Fruit fly (Drosophila melanogaster): Measurements from ENCODE around the gene CG17207.

CG17207 gene

dm6 chr3R:12435948-12436347 lies 3.0 kb downstream of the CG17207 start, which contains the start of gene Desat2:
TSS of gene Desat2 (plus strand) at chr3R:12436248.
- no peak for TF ChIP-seq gl (tag; optimal IDR thresholded peaks at IDR 0.05)
- no peak for TF ChIP-seq CG12605 (GFP tag; IDR thresholded peaks at IDR 0.05)
- TF ChIP-seq Pif1A (GFP tag; optimal IDR thresholded peaks at IDR 0.05), result no peak
- no peak for TF ChIP-seq fd96Ca (GFP tag; IDR thresholded peaks at IDR 0.05)
- no peak for TF ChIP-seq Snoo (tag; optimal IDR thresholded peaks at IDR 0.05)
- no peak for TF ChIP-seq CG14655 (GFP tag; optimal IDR thresholded peaks at IDR 0.05)
- no peak for TF ChIP-seq CG15710 (tag; optimal IDR thresholded peaks at IDR 0.05)
- no peak for TF ChIP-seq EcR (GFP tag; optimal IDR thresholded peaks at IDR 0.05)
- TF ChIP-seq CG34367 (tag; optimal IDR thresholded peaks at IDR 0.05), result no peak
- no peak for TF ChIP-seq CG8159 (tag; optimal IDR thresholded peaks at IDR 0.05)
- TF ChIP-seq Pif1B (GFP tag; optimal IDR thresholded peaks at IDR 0.05), result no peak
- TF ChIP-seq CG17806 (tag; optimal IDR thresholded peaks at IDR 0.05), result no peak
- no peak for TF ChIP-seq Ets98B (GFP tag; IDR thresholded peaks at IDR 0.05)
- no peak for TF ChIP-seq CG4496 (GFP tag; IDR thresholded peaks at IDR 0.05)
- TF ChIP-seq CG8301 (tag; optimal IDR thresholded peaks at IDR 0.05), result no peak

dm6 chr3R:12433764-12434163 lies 5.2 kb downstream of the CG17207 start, which contains the start of the genes Aos1 and Srlp:
TSS of gene Aos1 (minus strand) at chr3R:12433822.
TSS of gene Srlp (plus strand) at chr3R:12434098.
- TF ChIP-seq CG8159 (tag; optimal IDR thresholded peaks at IDR 0.05) (no peak), CG32121 (GFP tag; IDR thresholded peaks at IDR 0.05) (0 out of 2 replicates have a peak, but pooled peaks have one; percentile 29), CG12605 (GFP tag; IDR thresholded peaks at IDR 0.05) (no peak), CG14655 (GFP tag; optimal IDR thresholded peaks at IDR 0.05) (no peak), CG4496 (GFP tag; IDR thresholded peaks at IDR 0.05) (no peak), CG8301 (tag; optimal IDR thresholded peaks at IDR 0.05) (no peak), CG15710 (tag; optimal IDR thresholded peaks at IDR 0.05) (peak; percentile 63), CG9948 (tag; optimal IDR thresholded peaks at IDR 0.05) (peak; percentile 41), rn (GFP tag; IDR thresholded peaks at IDR 0.05) (no peak), CG17806 (tag; optimal IDR thresholded peaks at IDR 0.05) (peak; percentile 35), Pif1B (GFP tag; optimal IDR thresholded peaks at IDR 0.05) (no peak), fd96Ca (GFP tag; IDR thresholded peaks at IDR 0.05) (no peak), D1 (tag; optimal IDR thresholded peaks at IDR 0.05) (no peak), EcR (GFP tag; optimal IDR thresholded peaks at IDR 0.05) (no peak), Snoo (tag; optimal IDR thresholded peaks at IDR 0.05) (peak; percentile 32), gl (tag; optimal IDR thresholded peaks at IDR 0.05) (no peak)

dm6 chr3R:12431030-12431489 lies 7.9 kb downstream of the CG17207 start, which contains the start of gene Prosalpha2:
TSS of gene Prosalpha2 (plus strand) at chr3R:12431321.
- TF ChIP-seq CG14655 (GFP tag; optimal IDR thresholded peaks at IDR 0.05), result no peak
- peak; percentile 16 for TF ChIP-seq CG9948 (tag; optimal IDR thresholded peaks at IDR 0.05)
- TF ChIP-seq CG15710 (tag; optimal IDR thresholded peaks at IDR 0.05), result peak; percentile 9

- TF ChIP-seq CG17806 (tag; optimal IDR thresholded peaks at IDR 0.05) (no peak), CG13204 (GFP tag; optimal IDR thresholded peaks at IDR 0.05) (no peak), CG9948 (tag; optimal IDR thresholded peaks at IDR 0.05) (no peak), CG8301 (tag; optimal IDR thresholded peaks at IDR 0.05) (no peak), rn (GFP tag; IDR thresholded peaks at IDR 0.05) (no peak), gl (tag; optimal IDR thresholded peaks at IDR 0.05) (no peak), EcR (GFP tag; optimal IDR thresholded peaks at IDR 0.05) (no peak), CG10348 (GFP tag; IDR thresholded peaks at IDR 0.05) (no peak), Ets98B (GFP tag; IDR thresholded peaks at IDR 0.05) (no peak), CG15710 (tag; optimal IDR thresholded peaks at IDR 0.05) (no peak), CG12605 (GFP tag; IDR thresholded peaks at IDR 0.05) (no peak), D1 (tag; optimal IDR thresholded peaks at IDR 0.05) (no peak), CG8159 (tag; optimal IDR thresholded peaks at IDR 0.05) (no peak), CG32121 (GFP tag; IDR thresholded peaks at IDR 0.05) (no peak)
These were observed 9.8 kb downstream of the CG17207 start, which contains the start of the genes CG5641 and CG5245 for dm6 chr3R:12429120-12429610. TSS of gene CG5641 (minus strand) at chr3R:12429282. TSS of gene CG5245 (plus strand) at chr3R:12429560.

dm6 chr3R:12426310-12426653 lies 12.7 kb downstream of the CG17207 start, which contains the start of gene NANS:
TSS of gene NANS (plus strand) at chr3R:12426578.
- TF ChIP-seq CG32121 (GFP tag; IDR thresholded peaks at IDR 0.05), result no peak
- no peak for TF ChIP-seq rn (GFP tag; IDR thresholded peaks at IDR 0.05)
- no peak for TF ChIP-seq CG13204 (GFP tag; optimal IDR thresholded peaks at IDR 0.05)
- no peak for TF ChIP-seq CG14655 (GFP tag; optimal IDR thresholded peaks at IDR 0.05)
- TF ChIP-seq Pif1B (GFP tag; optimal IDR thresholded peaks at IDR 0.05), result no peak

dm6 chr3R:12425510-12426309 lies 13.2 kb downstream of the CG17207 start, which contains the start of gene Pp1-87B:
TSS of gene Pp1-87B (minus strand) at chr3R:12425917.
- TF ChIP-seq CG15710 (tag; optimal IDR thresholded peaks at IDR 0.05) (peak; percentile 10), Snoo (tag; optimal IDR thresholded peaks at IDR 0.05) (peak; percentile 31), CG14655 (GFP tag; optimal IDR thresholded peaks at IDR 0.05) (no peak), CG34367 (tag; optimal IDR thresholded peaks at IDR 0.05) (no peak)
